Fruit fly (Drosophila melanogaster) whole organism, embryonic: ENCODE data around the gene SK.

Experiments
- CG10321 ChIP-seq: fragments of 200-800 bp; sonication (Bioruptor generic); IDR thresholded peaks from 2 replicates; pipeline ENCODE4 v1.3.6; 2022; ENCODE audit warnings: missing biosample characterization, missing genetic modification characterization
- CG10431 ChIP-seq: fragments of 200-800 bp; sonication (Bioruptor generic); optimal IDR thresholded peaks from 3 replicates; lab custom pipeline; 2018; ENCODE audit warnings: missing biosample characterization, mild to moderate bottlenecking, missing genetic modification characterization
- CG14050 ChIP-seq: fragments of 200-800 bp; sonication (Bioruptor generic); IDR thresholded peaks from 3 replicates; pipeline ENCODE4 v1.3.6; 2022; ENCODE audit warnings: missing biosample characterization, missing genetic modification characterization
- CG15479 ChIP-seq: fragments of 200-800 bp; sonication (Bioruptor generic); optimal IDR thresholded peaks from 3 replicates; lab custom pipeline; 2019; ENCODE audit warnings: missing biosample characterization, mild to moderate bottlenecking, missing genetic modification characterization, moderate library complexity
- CG17328 ChIP-seq: fragments of 200-800 bp; sonication (Bioruptor generic); IDR thresholded peaks from 2 replicates; pipeline ENCODE4 v1.3.6; 2022; ENCODE audit warnings: missing biosample characterization, missing genetic modification characterization
- CG2129 ChIP-seq: fragments of 200-800 bp; sonication (Bioruptor generic); IDR thresholded peaks from 2 replicates; pipeline ENCODE4 v1.3.6; 2022; ENCODE audit warnings: missing biosample characterization, missing genetic modification characterization; ENCODE audit not compliant: partially characterized antibody
- CG30431 ChIP-seq: fragments of 200-800 bp; sonication (Bioruptor generic); optimal IDR thresholded peaks from 2 replicates; lab custom pipeline; 2017; ENCODE audit warnings: missing biosample characterization, missing genetic modification characterization
- CG4424 ChIP-seq: fragments of 200-800 bp; sonication (Bioruptor generic); optimal IDR thresholded peaks from 3 replicates; lab custom pipeline; 2016; ENCODE audit warnings: missing biosample characterization, missing genetic modification characterization
- CG4707 ChIP-seq: fragments of 200-800 bp; sonication (Bioruptor generic); optimal IDR thresholded peaks from 2 replicates; lab custom pipeline; 2018; ENCODE audit warnings: missing biosample characterization, mild to moderate bottlenecking, missing genetic modification characterization, moderate library complexity
- CG6689 ChIP-seq: fragments of 200-800 bp; sonication (Bioruptor generic); IDR thresholded peaks from 2 replicates; pipeline ENCODE4 v1.3.6; 2022; ENCODE audit warnings: missing biosample characterization, missing genetic modification characterization
- CG9215 ChIP-seq: fragments of 200-800 bp; sonication (Bioruptor generic); IDR thresholded peaks from 2 replicates; pipeline ENCODE4 v1.3.6; 2022; ENCODE audit warnings: missing biosample characterization, missing genetic modification characterization
- CkIIα-i1 ChIP-seq: fragments of 200-800 bp; sonication (Bioruptor generic); IDR thresholded peaks from 2 replicates; pipeline ENCODE4 v1.3.6; 2022; ENCODE audit warnings: missing biosample characterization, missing genetic modification characterization
- Dfd ChIP-seq, 2 experiments: fragments of >200 bp; optimal IDR thresholded peaks; 2 replicates each; lab custom pipeline; 2017; ENCODE audit warnings: missing biosample characterization in 2 of 2, missing genetic modification characterization in 2 of 2
- Lhr ChIP-seq: fragments of 200-800 bp; sonication (Bioruptor generic); optimal IDR thresholded peaks from 3 replicates; lab custom pipeline; 2017; ENCODE audit warnings: mild to moderate bottlenecking, missing biosample characterization, missing genetic modification reagents, missing genetic modification characterization
- Lpt ChIP-seq: fragments of >200 bp; optimal IDR thresholded peaks from 2 replicates; lab custom pipeline; 2018; ENCODE audit warnings: missing biosample characterization, missing genetic modification characterization
- MBD-R2 ChIP-seq: fragments of 200-800 bp; sonication (Bioruptor generic); IDR thresholded peaks from 2 replicates; pipeline ENCODE4 v1.3.6; 2022; ENCODE audit warnings: missing biosample characterization, missing genetic modification characterization
- Mes4 ChIP-seq: fragments of 200-800 bp; sonication (Bioruptor generic); optimal IDR thresholded peaks from 2 replicates; lab custom pipeline; 2016; ENCODE audit warnings: missing biosample characterization, missing genetic modification characterization
- Mrtf ChIP-seq: fragments of 200-800 bp; sonication (Bioruptor generic); IDR thresholded peaks from 3 replicates; pipeline ENCODE4 v1.3.6; 2022; ENCODE audit warnings: missing biosample characterization, missing genetic modification characterization
- NfI ChIP-seq: fragments of 200-800 bp; sonication (Bioruptor generic); optimal IDR thresholded peaks from 3 replicates; lab custom pipeline; 2018; ENCODE audit warnings: missing biosample characterization, mild to moderate bottlenecking, missing genetic modification characterization, moderate library complexity
- Oli ChIP-seq: fragments of 200-800 bp; sonication (Bioruptor generic); optimal IDR thresholded peaks from 2 replicates; lab custom pipeline; 2018; ENCODE audit warnings: missing biosample characterization, mild to moderate bottlenecking, missing genetic modification characterization, moderate library complexity
- Rx ChIP-seq: fragments of 200-800 bp; sonication (Bioruptor generic); IDR thresholded peaks from 2 replicates; pipeline ENCODE4 v1.3.6; 2022; ENCODE audit warnings: missing biosample characterization, missing genetic modification characterization
- Xrp1 ChIP-seq: fragments of 200-800 bp; sonication (Bioruptor generic); IDR thresholded peaks from 2 replicates; pipeline ENCODE4 v1.3.6; 2022; ENCODE audit warnings: missing biosample characterization, missing genetic modification characterization
- abd-A ChIP-seq: fragments of 200-800 bp; sonication (Bioruptor generic); optimal IDR thresholded peaks from 3 replicates; lab custom pipeline; 2019; ENCODE audit warnings: missing biosample characterization, mild to moderate bottlenecking, missing genetic modification characterization, moderate library complexity
- ara ChIP-seq: fragments of 200-800 bp; sonication (Bioruptor generic); IDR thresholded peaks from 2 replicates; pipeline ENCODE4 v1.3.6; 2022; ENCODE audit warnings: missing biosample characterization, missing genetic modification characterization
- ase ChIP-seq: fragments of 200-800 bp; sonication (Bioruptor generic); IDR thresholded peaks from 3 replicates; pipeline ENCODE4 v1.3.6; 2022; ENCODE audit warnings: missing biosample characterization, missing genetic modification characterization
- az2 ChIP-seq: fragments of 200-800 bp; sonication (Bioruptor generic); optimal IDR thresholded peaks from 3 replicates; lab custom pipeline; 2016; ENCODE audit warnings: missing biosample characterization, missing genetic modification characterization
- bsh ChIP-seq, 2 experiments: fragments of 200-800 bp; sonication (Bioruptor generic); optimal IDR thresholded peaks; 2 replicates each; lab custom pipeline; 2017 to 2018; ENCODE audit warnings: mild to moderate bottlenecking in 2 of 2, missing biosample characterization in 2 of 2, missing genetic modification characterization in 2 of 2, moderate library complexity in 1 of 2
- cad ChIP-seq: fragments of >200 bp; optimal IDR thresholded peaks from 2 replicates; lab custom pipeline; 2017; ENCODE audit warnings: missing biosample characterization, missing genetic modification characterization
- chn ChIP-seq: fragments of 200-800 bp; sonication (Bioruptor generic); optimal IDR thresholded peaks from 2 replicates; lab custom pipeline; 2016; ENCODE audit warnings: missing biosample characterization, missing genetic modification characterization
- corto ChIP-seq: fragments of 200-800 bp; sonication (Bioruptor generic); optimal IDR thresholded peaks from 2 replicates; lab custom pipeline; 2016; ENCODE audit warnings: missing biosample characterization, mild to moderate bottlenecking, missing genetic modification characterization, moderate library complexity
- croc ChIP-seq: fragments of 200-800 bp; sonication (Bioruptor generic); conservative IDR thresholded peaks from 3 replicates; pipeline ENCODE4 v1.3.6; 2022; ENCODE audit warnings: missing biosample characterization, missing genetic modification characterization
- disco-r ChIP-seq: fragments of 200-800 bp; sonication (Bioruptor generic); optimal IDR thresholded peaks from 2 replicates; lab custom pipeline; 2016; ENCODE audit warnings: missing biosample characterization, missing genetic modification characterization
- eve ChIP-seq, 2 experiments: fragments of >200 bp; optimal IDR thresholded peaks; 2 replicates each; lab custom pipeline; 2017; ENCODE audit warnings: missing biosample characterization in 2 of 2, missing genetic modification characterization in 2 of 2
- fd64A ChIP-seq: fragments of 200-800 bp; sonication (Bioruptor generic); optimal IDR thresholded peaks from 3 replicates; lab custom pipeline; 2018; ENCODE audit warnings: missing biosample characterization, mild to moderate bottlenecking, missing genetic modification characterization
- hbn ChIP-seq: fragments of 200-800 bp; sonication (Bioruptor generic); IDR thresholded peaks from 2 replicates; pipeline ENCODE4 v1.3.6; 2022; ENCODE audit warnings: missing biosample characterization, missing genetic modification characterization; ENCODE audit not compliant: partially characterized antibody
- ken ChIP-seq: fragments of 200-800 bp; sonication (Bioruptor generic); IDR thresholded peaks from 3 replicates; pipeline ENCODE4 v1.3.6; 2022; ENCODE audit warnings: missing biosample characterization, missing genetic modification characterization
- mirr ChIP-seq: fragments of 200-800 bp; sonication (Bioruptor generic); optimal IDR thresholded peaks from 3 replicates; lab custom pipeline; 2018; ENCODE audit warnings: missing biosample characterization, mild to moderate bottlenecking, missing genetic modification characterization
- nmo ChIP-seq: fragments of 200-800 bp; sonication (Bioruptor generic); optimal IDR thresholded peaks from 2 replicates; lab custom pipeline; 2018; ENCODE audit warnings: missing biosample characterization, mild to moderate bottlenecking, missing genetic modification characterization, moderate library complexity
- oc ChIP-seq: fragments of 200-800 bp; sonication (Bioruptor generic); optimal IDR thresholded peaks from 2 replicates; lab custom pipeline; 2018; ENCODE audit warnings: missing biosample characterization, mild to moderate bottlenecking, missing genetic modification characterization, moderate library complexity
- otp ChIP-seq: fragments of 200-800 bp; sonication (Bioruptor generic); IDR thresholded peaks from 3 replicates; pipeline ENCODE4, ENCODE4 v1.3.6; 2022; ENCODE audit warnings: missing biosample characterization, missing genetic modification characterization
- pb ChIP-seq: fragments of 200-800 bp; sonication (Bioruptor generic); optimal IDR thresholded peaks from 3 replicates; lab custom pipeline; 2016; ENCODE audit warnings: missing biosample characterization, missing genetic modification characterization
- run ChIP-seq: fragments of 200-800 bp; sonication (Bioruptor generic); optimal IDR thresholded peaks from 3 replicates; lab custom pipeline; 2018; ENCODE audit warnings: missing biosample characterization, mild to moderate bottlenecking, missing genetic modification characterization
- scrt ChIP-seq: fragments of 200-800 bp; sonication (Bioruptor generic); optimal IDR thresholded peaks from 2 replicates; lab custom pipeline; 2018; ENCODE audit warnings: missing biosample characterization, mild to moderate bottlenecking, missing genetic modification characterization, moderate library complexity
- ssp ChIP-seq: fragments of 200-800 bp; sonication (Bioruptor generic); IDR thresholded peaks from 2 replicates; pipeline ENCODE4 v1.3.6; 2022; ENCODE audit warnings: missing biosample characterization, missing genetic modification characterization
- trh ChIP-seq: fragments of 200-800 bp; sonication (Bioruptor generic); optimal IDR thresholded peaks from 2 replicates; lab custom pipeline; 2016; ENCODE audit warnings: missing biosample characterization, missing genetic modification characterization
- ttk ChIP-seq: fragments of 200-800 bp; sonication (Bioruptor generic); IDR thresholded peaks from 2 replicates; pipeline ENCODE4 v2.1.2; 2022; ENCODE audit warnings: missing biosample characterization, missing genetic modification characterization
- usp ChIP-seq: fragments of >200 bp; optimal IDR thresholded peaks from 2 replicates; lab custom pipeline; 2017; ENCODE audit warnings: missing biosample characterization, missing genetic modification characterization
- vnd ChIP-seq: fragments of 200-800 bp; sonication (Bioruptor generic); IDR thresholded peaks from 3 replicates; pipeline ENCODE4 v1.3.6; 2022; ENCODE audit warnings: missing biosample characterization, missing genetic modification characterization; ENCODE audit not compliant: partially characterized antibody
- zf30C ChIP-seq: fragments of 200-800 bp; sonication (Bioruptor generic); optimal IDR thresholded peaks from 3 replicates; lab custom pipeline; 2018; ENCODE audit warnings: missing biosample characterization, mild to moderate bottlenecking, missing genetic modification characterization

Gene SK

DNA sequence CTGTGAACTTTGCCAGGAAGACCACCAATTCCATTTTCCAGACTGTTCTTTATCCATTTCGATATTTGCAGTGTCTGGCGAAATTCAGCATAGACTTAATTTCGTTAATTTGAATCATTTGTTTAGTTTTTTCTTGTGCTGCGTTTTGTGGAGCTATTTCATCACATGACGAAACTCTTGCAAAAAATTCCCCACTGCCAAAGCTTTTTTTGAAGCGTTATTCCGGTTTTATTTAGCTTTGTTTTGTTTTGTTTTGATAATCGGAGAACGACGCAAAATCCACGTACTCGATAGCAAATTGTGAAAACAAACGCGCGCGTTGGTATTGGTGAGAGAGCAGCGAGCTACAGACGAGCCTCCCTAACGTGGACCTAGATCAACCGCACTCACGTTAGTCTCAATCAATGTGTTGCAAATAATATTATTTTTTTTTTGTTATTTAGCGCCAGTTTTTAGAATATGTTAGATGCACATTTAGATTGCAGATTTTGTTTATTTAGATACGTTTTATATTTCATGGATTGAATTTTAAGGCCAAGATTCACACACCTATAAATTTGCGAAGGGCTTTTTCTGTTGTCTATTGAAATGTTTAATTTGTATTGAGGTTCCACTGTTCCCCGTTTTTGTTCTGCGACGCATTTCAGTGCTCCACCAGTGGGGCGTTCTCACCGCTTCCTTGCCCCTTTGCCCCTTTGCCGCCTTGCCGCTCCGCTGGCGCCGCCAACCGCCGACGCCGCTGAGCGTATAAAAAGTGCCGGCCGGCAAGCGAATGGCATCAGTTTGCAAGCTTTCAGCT, 89.9 kb downstream of the SK start (continued):
- TF ChIP-seq ken (GFP tag; lab: Robert Waterston, UW) = peak; percentile 73
- TF ChIP-seq run (tag; lab: Kevin White, UChicago) = peak; percentile 37
- no peak for TF ChIP-seq usp (GFP tag; lab: Kevin White, UChicago)
- peak; percentile 68 for TF ChIP-seq az2 (GFP tag; lab: Kevin White, UChicago)
- peak; percentile 61 for TF ChIP-seq chn (GFP tag; lab: Kevin White, UChicago)
- TF ChIP-seq ttk (GFP tag; lab: Robert Waterston, UW) = peak; percentile 66
- no peak for TF ChIP-seq eve (GFP tag; optimal IDR thresholded peaks at IDR 0.05; lab: Kevin White, UChicago)
- TF ChIP-seq mirr (GFP tag; lab: Kevin White, UChicago) = peak; percentile 58
- TF ChIP-seq CG14050 (GFP tag; lab: Robert Waterston, UW) = peak; percentile 75
- no peak for TF ChIP-seq hbn (GFP tag; lab: Robert Waterston, UW)
- TF ChIP-seq Lpt (GFP tag; lab: Kevin White, UChicago) = no peak
- peak; percentile 61; the same call in 1 of the 2 replicates for TF ChIP-seq MBD-R2 (GFP tag; lab: Robert Waterston, UW)
- peak; percentile 60; the same call in 1 of the 2 replicates for TF ChIP-seq Xrp1
- TF ChIP-seq oc = peak; percentile 16
- no peak; the same call in 1 of the 2 replicates for TF ChIP-seq ara (GFP tag; lab: Robert Waterston, UW)
- no peak for TF ChIP-seq Dfd (GFP tag; optimal IDR thresholded peaks at IDR 0.05; lab: Kevin White, UChicago)
- peak; percentile 9 for TF ChIP-seq trh (GFP tag; lab: Kevin White, UChicago)
- no peak for TF ChIP-seq CG10431 (GFP tag; lab: Kevin White, UChicago)
- peak; percentile 47 for TF ChIP-seq CG17328 (GFP tag; lab: Robert Waterston, UW)
- TF ChIP-seq bsh (GFP tag; optimal IDR thresholded peaks at IDR 0.05; lab: Kevin White, UChicago) = peak; percentile 45 to 75
- TF ChIP-seq CG15479 = no peak
- no peak for TF ChIP-seq CG2129 (GFP tag; lab: Robert Waterston, UW)
- peak; percentile 36 for TF ChIP-seq Mes4 (GFP tag; lab: Kevin White, UChicago)
- peak; percentile 69 for TF ChIP-seq ase (GFP tag; lab: Robert Waterston, UW)
- TF ChIP-seq Rx (GFP tag; lab: Robert Waterston, UW) = 0 out of 2 replicates have a peak, but pooled peaks have one; percentile 24
- TF ChIP-seq CG4707 (GFP tag; lab: Kevin White, UChicago) = no peak
- no peak for TF ChIP-seq cad (GFP tag; lab: Kevin White, UChicago)
- TF ChIP-seq fd64A = no peak
- TF ChIP-seq nmo (GFP tag; lab: Kevin White, UChicago) = peak; percentile 79
- no peak for TF ChIP-seq Lhr
- TF ChIP-seq otp (GFP tag; lab: Robert Waterston, UW) = 0 out of 3 replicates have a peak, but pooled peaks have one; percentile 7
- TF ChIP-seq scrt (GFP tag; lab: Kevin White, UChicago) = peak; percentile 71
- peak; percentile 50 for TF ChIP-seq croc (GFP tag; lab: Robert Waterston, UW)
- no peak for TF ChIP-seq vnd (GFP tag; lab: Robert Waterston, UW)
- peak; percentile 83 for TF ChIP-seq CG6689
- TF ChIP-seq CG4424 = peak; percentile 73
- peak; percentile 75; the same call in 2 of the 3 replicates for TF ChIP-seq Mrtf
- peak; percentile 84 for TF ChIP-seq NfI (GFP tag; lab: Kevin White, UChicago)
- peak; percentile 56 for TF ChIP-seq disco-r (GFP tag; lab: Kevin White, UChicago)
- TF ChIP-seq CG30431 (GFP tag; lab: Kevin White, UChicago) = peak; percentile 54
- peak; percentile 33 for TF ChIP-seq corto
- TF ChIP-seq pb (GFP tag; lab: Kevin White, UChicago) = peak; percentile 22
- TF ChIP-seq abd-A (tag; lab: Kevin White, UChicago) = peak; percentile 7
- TF ChIP-seq Oli (tag; lab: Kevin White, UChicago) = peak; percentile 83
- peak; percentile 29; the same call in 1 of the 2 replicates for TF ChIP-seq CG10321 (GFP tag; lab: Robert Waterston, UW)
- peak; percentile 90 for TF ChIP-seq CG9215 (GFP tag; lab: Robert Waterston, UW)
- no peak for TF ChIP-seq CkIIα-i1
- no peak for TF ChIP-seq zf30C (GFP tag; lab: Kevin White, UChicago)
- TF ChIP-seq ssp (GFP tag; lab: Robert Waterston, UW) = peak; percentile 72
